Worm (Caenorhabditis elegans) whole organism, L3 larva: Measurements from ENCODE around the gene F53F4.1.

Experiments
- ama-1 ChIP-seq: fragments of 150-350 bp; optimal IDR thresholded peaks from 2 replicates; lab custom pipeline; 2018
- nhr-11 ChIP-seq: fragments of 150-350 bp; optimal IDR thresholded peaks from 2 replicates; lab custom pipeline; 2014; ENCODE audit warnings: missing biosample characterization, missing genetic modification characterization
- nhr-12 ChIP-seq: fragments of 150-350 bp; optimal IDR thresholded peaks from 2 replicates; lab custom pipeline; 2014; ENCODE audit warnings: missing biosample characterization, missing genetic modification characterization

- TF ChIP-seq nhr-11 (no peak), nhr-12 (no peak), ama-1 (lab: Kevin White, UChicago) (no peak)
These were observed 12.8 kb upstream of the F53F4.1 start, which contains the start of gene C50B8.4 for ce11 chrV:13571714-13572258.
